Fruit fly (Drosophila melanogaster) whole organism, embryonic: Measurements from ENCODE around the gene Ublcp1.

Experiments used
- Abd-B ChIP-seq: fragments of 200-800 bp; sonication (Bioruptor generic); optimal IDR thresholded peaks from 2 replicates; lab custom pipeline; 2018; ENCODE audit warnings: missing biosample characterization, mild to moderate bottlenecking, missing genetic modification characterization, moderate library complexity
- Awh ChIP-seq: fragments of 200-800 bp; sonication (Bioruptor generic); IDR thresholded peaks from 2 replicates; pipeline ENCODE4, ENCODE4 v1.3.6; 2022; ENCODE audit warnings: missing biosample characterization, missing genetic modification characterization
- CG10267 ChIP-seq: fragments of 200-800 bp; sonication (Bioruptor generic); optimal IDR thresholded peaks from 2 replicates; lab custom pipeline; 2018; ENCODE audit warnings: missing biosample characterization, mild to moderate bottlenecking, missing genetic modification characterization, moderate library complexity
- CG10321 ChIP-seq: fragments of 200-800 bp; sonication (Bioruptor generic); IDR thresholded peaks from 2 replicates; pipeline ENCODE4 v1.3.6; 2022; ENCODE audit warnings: missing biosample characterization, missing genetic modification characterization
- CG10959 ChIP-seq: fragments of 200-800 bp; sonication (Bioruptor generic); IDR thresholded peaks from 2 replicates; pipeline ENCODE4 v1.3.6; 2022; ENCODE audit warnings: missing biosample characterization, missing genetic modification characterization
- CG11504 ChIP-seq: fragments of 200-800 bp; sonication (Bioruptor generic); optimal IDR thresholded peaks from 3 replicates; lab custom pipeline; 2019; ENCODE audit warnings: missing biosample characterization, mild to moderate bottlenecking, missing genetic modification characterization, moderate library complexity
- CG12219 ChIP-seq: fragments of 200-800 bp; sonication (Bioruptor generic); optimal IDR thresholded peaks from 3 replicates; lab custom pipeline; 2018; ENCODE audit warnings: missing biosample characterization, mild to moderate bottlenecking, missing genetic modification characterization
- CG13123 ChIP-seq: fragments of 200-800 bp; sonication (Bioruptor generic); optimal IDR thresholded peaks from 2 replicates; lab custom pipeline; 2016; ENCODE audit warnings: missing biosample characterization, missing genetic modification characterization
- CG14050 ChIP-seq: fragments of 200-800 bp; sonication (Bioruptor generic); IDR thresholded peaks from 3 replicates; pipeline ENCODE4 v1.3.6; 2022; ENCODE audit warnings: missing biosample characterization, missing genetic modification characterization
- CG15073 ChIP-seq: fragments of 200-800 bp; sonication (Bioruptor generic); optimal IDR thresholded peaks from 2 replicates; lab custom pipeline; 2016; ENCODE audit warnings: missing biosample characterization, missing genetic modification characterization
- CG17385 ChIP-seq: fragments of 200-800 bp; sonication (Bioruptor generic); optimal IDR thresholded peaks from 3 replicates; lab custom pipeline; 2018; ENCODE audit warnings: missing biosample characterization, mild to moderate bottlenecking, missing genetic modification characterization
- CG18476 ChIP-seq: fragments of 200-800 bp; sonication (Bioruptor generic); optimal IDR thresholded peaks from 2 replicates; lab custom pipeline; 2016; ENCODE audit warnings: missing biosample characterization, mild to moderate bottlenecking, missing genetic modification characterization
- CG30431 ChIP-seq: fragments of 200-800 bp; sonication (Bioruptor generic); optimal IDR thresholded peaks from 2 replicates; lab custom pipeline; 2017; ENCODE audit warnings: missing biosample characterization, missing genetic modification characterization
- CG3163 ChIP-seq: fragments of 200-800 bp; sonication (Bioruptor generic); optimal IDR thresholded peaks from 3 replicates; lab custom pipeline; 2016; ENCODE audit warnings: missing biosample characterization, missing genetic modification characterization
- CG5953 ChIP-seq: fragments of 200-800 bp; sonication (Bioruptor generic); IDR thresholded peaks from 2 replicates; pipeline ENCODE4 v1.3.6; 2022; ENCODE audit warnings: missing biosample characterization, missing genetic modification characterization
- CG6175 ChIP-seq: fragments of 200-800 bp; sonication (Bioruptor generic); IDR thresholded peaks from 3 replicates; pipeline ENCODE4 v1.3.6; 2022; ENCODE audit warnings: missing biosample characterization, missing genetic modification characterization
- CG6854 ChIP-seq: fragments of 200-800 bp; sonication (Bioruptor generic); optimal IDR thresholded peaks from 3 replicates; lab custom pipeline; 2017; ENCODE audit warnings: missing biosample characterization, mild to moderate bottlenecking, missing genetic modification characterization
- CG8089 ChIP-seq: fragments of 200-800 bp; sonication (Bioruptor generic); optimal IDR thresholded peaks from 3 replicates; lab custom pipeline; 2016; ENCODE audit warnings: missing biosample characterization, missing genetic modification characterization
- Dfd ChIP-seq, 2 experiments: fragments of >200 bp; optimal IDR thresholded peaks; 2 replicates each; lab custom pipeline; 2017; ENCODE audit warnings: missing biosample characterization in 2 of 2, missing genetic modification characterization in 2 of 2
- Ets97D ChIP-seq: fragments of 200-800 bp; sonication (Bioruptor generic); optimal IDR thresholded peaks from 3 replicates; lab custom pipeline; 2016; ENCODE audit warnings: missing biosample characterization, missing genetic modification characterization
- H15 ChIP-seq: fragments of 200-800 bp; sonication (Bioruptor generic); IDR thresholded peaks from 3 replicates; pipeline ENCODE4 v1.3.6; 2022; ENCODE audit warnings: missing biosample characterization, missing genetic modification characterization
- HLHmδ ChIP-seq: fragments of 200-800 bp; sonication (Bioruptor generic); optimal IDR thresholded peaks from 2 replicates; lab custom pipeline; 2018; ENCODE audit warnings: missing biosample characterization, mild to moderate bottlenecking, missing genetic modification characterization, moderate library complexity
- Hey ChIP-seq: fragments of 200-800 bp; sonication (Bioruptor generic); optimal IDR thresholded peaks from 3 replicates; lab custom pipeline; 2018; ENCODE audit warnings: missing biosample characterization, mild to moderate bottlenecking, missing genetic modification characterization
- Hr51 ChIP-seq, 2 experiments: fragments of 200-800 bp; sonication (Bioruptor generic); optimal IDR thresholded peaks; 2 replicates in 1 of 2; 3 replicates in 1 of 2; lab custom pipeline; 2016 to 2018; ENCODE audit warnings: missing biosample characterization in 2 of 2, missing genetic modification characterization in 2 of 2, mild to moderate bottlenecking in 1 of 2, moderate library complexity in 1 of 2
- PHDP ChIP-seq: fragments of 200-800 bp; sonication (Bioruptor generic); optimal IDR thresholded peaks from 3 replicates; lab custom pipeline; 2018; ENCODE audit warnings: missing biosample characterization, mild to moderate bottlenecking, missing genetic modification characterization, moderate library complexity
- ase ChIP-seq: fragments of 200-800 bp; sonication (Bioruptor generic); IDR thresholded peaks from 3 replicates; pipeline ENCODE4 v1.3.6; 2022; ENCODE audit warnings: missing biosample characterization, missing genetic modification characterization
- ato ChIP-seq: fragments of 200-800 bp; sonication (Bioruptor generic); IDR thresholded peaks from 2 replicates; pipeline ENCODE4 v1.3.6; 2022; ENCODE audit warnings: missing biosample characterization, missing genetic modification characterization; ENCODE audit not compliant: partially characterized antibody
- bbx ChIP-seq: fragments of 200-800 bp; sonication (Bioruptor generic); IDR thresholded peaks from 2 replicates; pipeline ENCODE4 v1.3.6; 2022; ENCODE audit warnings: missing biosample characterization, missing genetic modification characterization; ENCODE audit not compliant: partially characterized antibody
- bowl ChIP-seq: fragments of 200-800 bp; sonication (Bioruptor generic); IDR thresholded peaks from 2 replicates; pipeline ENCODE4 v1.3.6; 2022; ENCODE audit warnings: missing biosample characterization, missing genetic modification characterization
- btn ChIP-seq: fragments of 200-800 bp; sonication (Bioruptor generic); optimal IDR thresholded peaks from 2 replicates; lab custom pipeline; 2016; ENCODE audit warnings: missing biosample characterization, missing genetic modification characterization
- cg ChIP-seq: fragments of 200-800 bp; sonication (Bioruptor generic); optimal IDR thresholded peaks from 3 replicates; lab custom pipeline; 2019; ENCODE audit warnings: missing biosample characterization, mild to moderate bottlenecking, missing genetic modification characterization, moderate library complexity
- chif ChIP-seq, 2 experiments: fragments of 200-800 bp; sonication (Bioruptor generic); optimal IDR thresholded peaks; 3 replicates each; lab custom pipeline; 2016; ENCODE audit warnings: missing biosample characterization in 2 of 2, missing genetic modification characterization in 2 of 2
- chm ChIP-seq: fragments of 200-800 bp; sonication (Bioruptor generic); IDR thresholded peaks from 2 replicates; pipeline ENCODE4 v1.3.6; 2022; ENCODE audit warnings: missing biosample characterization, missing genetic modification characterization
- chn ChIP-seq: fragments of 200-800 bp; sonication (Bioruptor generic); optimal IDR thresholded peaks from 2 replicates; lab custom pipeline; 2016; ENCODE audit warnings: missing biosample characterization, missing genetic modification characterization
- croc ChIP-seq: fragments of 200-800 bp; sonication (Bioruptor generic); conservative IDR thresholded peaks from 3 replicates; pipeline ENCODE4 v1.3.6; 2022; ENCODE audit warnings: missing biosample characterization, missing genetic modification characterization
- crol ChIP-seq: fragments of 200-800 bp; sonication (Bioruptor generic); IDR thresholded peaks from 2 replicates; pipeline ENCODE4 v1.3.6; 2022; ENCODE audit warnings: missing biosample characterization, missing genetic modification characterization
- dan ChIP-seq: fragments of 200-800 bp; sonication (Bioruptor generic); IDR thresholded peaks from 2 replicates; pipeline ENCODE4 v1.3.6; 2022; ENCODE audit warnings: missing biosample characterization, missing genetic modification characterization
- fd64A ChIP-seq: fragments of 200-800 bp; sonication (Bioruptor generic); optimal IDR thresholded peaks from 3 replicates; lab custom pipeline; 2018; ENCODE audit warnings: missing biosample characterization, mild to moderate bottlenecking, missing genetic modification characterization
- fd96Cb ChIP-seq: fragments of 200-800 bp; sonication (Bioruptor generic); optimal IDR thresholded peaks from 2 replicates; lab custom pipeline; 2018; ENCODE audit warnings: missing biosample characterization, mild to moderate bottlenecking, missing genetic modification characterization, moderate library complexity
- gcm ChIP-seq: fragments of 200-800 bp; sonication (Bioruptor generic); optimal IDR thresholded peaks from 2 replicates; lab custom pipeline; 2019; ENCODE audit warnings: missing biosample characterization, mild to moderate bottlenecking, missing genetic modification characterization, moderate library complexity
- hb ChIP-seq: fragments of 200-800 bp; sonication (Bioruptor generic); IDR thresholded peaks from 3 replicates; pipeline ENCODE4 v1.3.6; 2022; ENCODE audit warnings: missing biosample characterization, missing genetic modification characterization; ENCODE audit not compliant: partially characterized antibody
- kah ChIP-seq: fragments of 200-800 bp; sonication (Bioruptor generic); optimal IDR thresholded peaks from 2 replicates; lab custom pipeline; 2018; ENCODE audit warnings: missing biosample characterization, mild to moderate bottlenecking, missing genetic modification characterization
- mirr ChIP-seq: fragments of 200-800 bp; sonication (Bioruptor generic); optimal IDR thresholded peaks from 3 replicates; lab custom pipeline; 2018; ENCODE audit warnings: missing biosample characterization, mild to moderate bottlenecking, missing genetic modification characterization
- nerfin-2 ChIP-seq: fragments of 200-800 bp; sonication (Bioruptor generic); IDR thresholded peaks from 2 replicates; pipeline ENCODE4 v1.3.6; 2022; ENCODE audit warnings: missing biosample characterization, missing genetic modification characterization; ENCODE audit not compliant: partially characterized antibody
- onecut ChIP-seq: fragments of 200-800 bp; sonication (Bioruptor generic); IDR thresholded peaks from 2 replicates; pipeline ENCODE4 v1.3.6; 2022; ENCODE audit warnings: missing biosample characterization, missing genetic modification characterization
- org-1 ChIP-seq: fragments of 200-800 bp; sonication (Bioruptor generic); optimal IDR thresholded peaks from 2 replicates; lab custom pipeline; 2017; ENCODE audit warnings: missing biosample characterization, missing genetic modification characterization
- pfk ChIP-seq: fragments of 200-800 bp; sonication (Bioruptor generic); optimal IDR thresholded peaks from 2 replicates; lab custom pipeline; 2018; ENCODE audit warnings: missing biosample characterization, mild to moderate bottlenecking, missing genetic modification characterization, moderate library complexity
- pita ChIP-seq: fragments of 200-800 bp; sonication (Bioruptor generic); optimal IDR thresholded peaks from 2 replicates; lab custom pipeline; 2017; ENCODE audit warnings: missing biosample characterization, mild to moderate bottlenecking, missing genetic modification characterization
- schlank ChIP-seq: fragments of 200-800 bp; sonication (Bioruptor generic); optimal IDR thresholded peaks from 2 replicates; lab custom pipeline; 2018; ENCODE audit warnings: missing biosample characterization, mild to moderate bottlenecking, missing genetic modification characterization
- toy ChIP-seq: fragments of 200-800 bp; sonication (Bioruptor generic); IDR thresholded peaks from 2 replicates; pipeline ENCODE4 v1.3.6; 2022; ENCODE audit warnings: missing biosample characterization, missing genetic modification characterization

Gene Ublcp1

DNA sequence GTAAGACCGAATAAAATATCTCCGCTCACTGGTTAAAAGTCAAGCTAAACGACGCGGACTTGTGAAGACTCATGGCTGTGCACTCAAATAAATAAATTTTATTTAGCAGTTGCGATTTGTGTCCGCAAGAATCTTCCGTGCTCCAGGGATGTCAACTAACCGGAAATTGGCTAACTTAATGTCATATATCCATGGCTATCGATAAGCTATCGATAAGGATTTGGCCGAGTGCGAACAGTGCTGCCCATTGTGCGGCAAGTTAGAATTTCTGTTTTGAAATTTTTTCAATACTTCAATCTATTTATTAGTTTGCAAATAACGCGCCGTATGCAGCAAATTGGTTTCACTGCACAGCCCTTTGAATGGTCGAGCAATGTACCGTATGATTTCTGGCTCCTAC lies 7.4 kb upstream of the Ublcp1 start, which contains the start of gene p53 (continued):
- peak; percentile 54 for TF ChIP-seq CG3163 (GFP tag; lab: Kevin White, UChicago)
- peak; percentile 81 for TF ChIP-seq bbx (GFP tag; lab: Robert Waterston, UW)
- no peak for TF ChIP-seq Dfd (GFP tag; optimal IDR thresholded peaks at IDR 0.05; lab: Kevin White, UChicago)
- peak; percentile 46; the same call in 1 of the 2 replicates for TF ChIP-seq CG10321 (GFP tag; lab: Robert Waterston, UW)
- peak; percentile 35 for TF ChIP-seq CG13123 (GFP tag; lab: Kevin White, UChicago)
- peak; percentile 73 for TF ChIP-seq mirr (GFP tag; lab: Kevin White, UChicago)
- TF ChIP-seq CG11504 (tag; lab: Kevin White, UChicago) = no peak
- no peak for TF ChIP-seq cg (GFP tag; lab: Kevin White, UChicago)
- peak; percentile 38; the same call in 1 of the 2 replicates for TF ChIP-seq toy (GFP tag; lab: Robert Waterston, UW)
- TF ChIP-seq ase (GFP tag; lab: Robert Waterston, UW) = peak; percentile 53; the same call in 1 of the 3 replicates
- TF ChIP-seq Awh (GFP tag; lab: Robert Waterston, UW) = peak; percentile 78
- peak; percentile 74 for TF ChIP-seq schlank (tag; lab: Kevin White, UChicago)
- TF ChIP-seq pita (GFP tag; lab: Kevin White, UChicago) = no peak
- peak; percentile 40 for TF ChIP-seq kah (GFP tag; lab: Kevin White, UChicago)
- TF ChIP-seq CG5953 (GFP tag; lab: Robert Waterston, UW) = no peak
- TF ChIP-seq Abd-B (GFP tag; lab: Kevin White, UChicago) = peak; percentile 61
- peak; percentile 74 for TF ChIP-seq CG12219
- no peak for TF ChIP-seq CG15073
- TF ChIP-seq CG10959 (GFP tag; lab: Robert Waterston, UW) = no peak
- peak; percentile 49 to 61 for TF ChIP-seq Hr51 (GFP tag; optimal IDR thresholded peaks at IDR 0.05; lab: Kevin White, UChicago)
- TF ChIP-seq chm (GFP tag; lab: Robert Waterston, UW) = peak; percentile 86
- TF ChIP-seq hb (GFP tag; lab: Robert Waterston, UW) = peak; percentile 75; the same call in 2 of the 3 replicates
- TF ChIP-seq crol (GFP tag; lab: Robert Waterston, UW) = no peak
- peak; percentile 65 for TF ChIP-seq chn (GFP tag; lab: Kevin White, UChicago)
- TF ChIP-seq CG17385 = peak; percentile 72
- TF ChIP-seq org-1 (GFP tag; lab: Kevin White, UChicago) = peak; percentile 43
- TF ChIP-seq CG8089 (GFP tag; lab: Kevin White, UChicago) = peak; percentile 70
- peak; percentile 63 for TF ChIP-seq fd64A (GFP tag; lab: Kevin White, UChicago)
- TF ChIP-seq nerfin-2 (GFP tag; lab: Robert Waterston, UW) = peak; percentile 40; the same call in 1 of the 2 replicates
- TF ChIP-seq fd96Cb (tag; lab: Kevin White, UChicago) = peak; percentile 27
- no peak for TF ChIP-seq dan (GFP tag; lab: Robert Waterston, UW)
- TF ChIP-seq Hey (tag; lab: Kevin White, UChicago) = no peak
- TF ChIP-seq onecut = peak; percentile 74
- peak; percentile 25; the same call in 2 of the 3 replicates for TF ChIP-seq croc (GFP tag; lab: Robert Waterston, UW)
- TF ChIP-seq CG6175 (GFP tag; lab: Robert Waterston, UW) = 0 out of 3 replicates have a peak, but pooled peaks have one; percentile 42
- TF ChIP-seq pfk (GFP tag; lab: Kevin White, UChicago) = peak; percentile 37
- TF ChIP-seq Ets97D (GFP tag; lab: Kevin White, UChicago) = peak; percentile 99
- peak; percentile 70 for TF ChIP-seq ato (GFP tag; lab: Robert Waterston, UW)
- peak; percentile 48 to 79 for TF ChIP-seq chif (GFP tag; optimal IDR thresholded peaks at IDR 0.05; lab: Kevin White, UChicago)
- peak; percentile 64 for TF ChIP-seq CG10267
- peak; percentile 79 for TF ChIP-seq PHDP
- TF ChIP-seq H15 (GFP tag; lab: Robert Waterston, UW) = peak; percentile 64; the same call in 2 of the 3 replicates
- no peak for TF ChIP-seq bowl
- TF ChIP-seq CG14050 (GFP tag; lab: Robert Waterston, UW) = peak; percentile 73
- TF ChIP-seq btn (GFP tag; lab: Kevin White, UChicago) = peak; percentile 68
- peak; percentile 91 for TF ChIP-seq HLHmδ
- TF ChIP-seq gcm (GFP tag; lab: Kevin White, UChicago) = peak; percentile 17
- TF ChIP-seq CG18476 (GFP tag; lab: Kevin White, UChicago) = peak; percentile 8
- TF ChIP-seq CG6854 = peak; percentile 56
- peak; percentile 67 for TF ChIP-seq CG30431
